Worm (Caenorhabditis elegans) whole organism, young adult: ENCODE measurements around the gene nhx-9.

Experiments
- B0019.2 ChIP-seq: fragments of 200-800 bp; sonication (Bioruptor generic); conservative IDR thresholded peaks from 2 replicates; pipeline ENCODE4 v1.3.6; 2022; ENCODE audit warnings: missing genetic modification reagents, missing genetic modification characterization, missing compliant biosample characterization
- C06A6.2 ChIP-seq: fragments of 200-800 bp; sonication (Bioruptor generic); conservative IDR thresholded peaks from 2 replicates; pipeline ENCODE4 v1.3.6; 2022; ENCODE audit warnings: missing genetic modification characterization, missing compliant biosample characterization
- F33H1.4 ChIP-seq: fragments of 200-800 bp; sonication (Bioruptor generic); IDR thresholded peaks from 2 replicates; pipeline ENCODE4 v1.3.6; 2022; ENCODE audit warnings: missing genetic modification reagents, missing genetic modification characterization, missing compliant biosample characterization
- F49E8.2 ChIP-seq: sonication (generic microtip); optimal IDR thresholded peaks from 3 replicates; lab custom pipeline; 2017; ENCODE audit warnings: missing genetic modification characterization, mild to moderate bottlenecking, missing compliant biosample characterization, antibody characterized with exemption, moderate library complexity; ENCODE audit not compliant: insufficient read depth
- F57A8.1 ChIP-seq: fragments of 200-800 bp; sonication (Bioruptor generic); optimal IDR thresholded peaks from 2 replicates; lab custom pipeline; 2018; ENCODE audit warnings: mild to moderate bottlenecking, missing genetic modification characterization, moderate library complexity, missing compliant biosample characterization
- T26A5.8 ChIP-seq: sonication (generic microtip); optimal IDR thresholded peaks from 2 replicates; lab custom pipeline; 2016; ENCODE audit warnings: missing genetic modification characterization, missing compliant biosample characterization
- Y53F4B.3 ChIP-seq: fragments of 200-800 bp; sonication (Bioruptor generic); IDR thresholded peaks from 2 replicates; pipeline ENCODE4 v1.3.6; 2022; ENCODE audit warnings: missing genetic modification reagents, missing genetic modification characterization, missing compliant biosample characterization
- Y67H2A.10 ChIP-seq: fragments of 200-800 bp; sonication (Bioruptor generic); conservative IDR thresholded peaks from 2 replicates; pipeline ENCODE4 v1.3.6; 2022; ENCODE audit warnings: missing genetic modification reagents, missing genetic modification characterization, missing compliant biosample characterization
- ama-1 ChIP-seq, 3 experiments: fragments of 150-350 bp in 1 of 3; sonication (generic microtip) in 2 of 3; optimal IDR thresholded peaks; 2 replicates each; lab custom pipeline; 2014 to 2018; ENCODE audit warnings: missing biosample characterization in 2 of 3, missing genetic modification characterization in 2 of 3, missing genetic modification reagents in 2 of 3
- bed-1 ChIP-seq: fragments of 200-800 bp; sonication (Bioruptor generic); IDR thresholded peaks from 2 replicates; pipeline ENCODE4 v1.3.6; 2022; ENCODE audit warnings: missing genetic modification reagents, missing genetic modification characterization, missing compliant biosample characterization
- ceh-79 ChIP-seq: sonication (generic microtip); optimal IDR thresholded peaks from 2 replicates; lab custom pipeline; 2017; ENCODE audit warnings: mild to moderate bottlenecking, missing genetic modification characterization, missing compliant biosample characterization
- chd-7 ChIP-seq: sonication (generic microtip); optimal IDR thresholded peaks from 2 replicates; lab custom pipeline; 2016; ENCODE audit warnings: mild to moderate bottlenecking, missing genetic modification characterization, moderate library complexity, missing compliant biosample characterization
- dox-1 ChIP-seq: fragments of 200-800 bp; sonication (Bioruptor generic); IDR thresholded peaks from 2 replicates; pipeline ENCODE4 v1.3.6; 2022; ENCODE audit warnings: missing genetic modification reagents, missing genetic modification characterization, missing compliant biosample characterization
- dpl-1 ChIP-seq: fragments of 150-350 bp; optimal IDR thresholded peaks from 2 replicates; lab custom pipeline; 2014; ENCODE audit warnings: missing biosample characterization, missing genetic modification reagents, missing genetic modification characterization
- efl-1 ChIP-seq: fragments of 150-350 bp; optimal IDR thresholded peaks from 2 replicates; lab custom pipeline; 2014; ENCODE audit warnings: missing biosample characterization, missing genetic modification reagents, missing genetic modification characterization
- egrh-3 ChIP-seq: fragments of 200-800 bp; sonication (Bioruptor generic); IDR thresholded peaks from 2 replicates; pipeline ENCODE4 v1.3.6; 2022; ENCODE audit warnings: missing genetic modification reagents, missing genetic modification characterization, missing compliant biosample characterization
- ets-4 ChIP-seq: fragments of 200-800 bp; sonication (Bioruptor generic); optimal IDR thresholded peaks from 2 replicates; lab custom pipeline; 2018; ENCODE audit warnings: mild to moderate bottlenecking, missing genetic modification characterization, missing compliant biosample characterization
- hlh-12 ChIP-seq: sonication (generic microtip); optimal IDR thresholded peaks from 2 replicates; lab custom pipeline; 2016; ENCODE audit warnings: missing genetic modification characterization, missing compliant biosample characterization
- hlh-26 ChIP-seq: fragments of 200-800 bp; sonication (Bioruptor generic); conservative IDR thresholded peaks from 2 replicates; pipeline ENCODE4 v1.3.6; 2022; ENCODE audit warnings: missing genetic modification reagents, missing genetic modification characterization, missing compliant biosample characterization
- hrde-1 ChIP-seq: sonication (generic microtip); optimal IDR thresholded peaks from 2 replicates; lab custom pipeline; 2016; ENCODE audit warnings: missing genetic modification characterization, mild to moderate bottlenecking, missing compliant biosample characterization, moderate library complexity, missing genotype, missing genetic modification reagents, borderline replicate concordance
- lag-1 ChIP-seq: fragments of 200-800 bp; sonication (Bioruptor generic); IDR thresholded peaks from 2 replicates; pipeline ENCODE4 v1.3.6; 2022; ENCODE audit warnings: missing genetic modification reagents, missing genetic modification characterization, missing compliant biosample characterization
- lin-54 ChIP-seq: fragments of 200-800 bp; sonication (Bioruptor generic); optimal IDR thresholded peaks from 2 replicates; lab custom pipeline; 2018; ENCODE audit warnings: mild to moderate bottlenecking, missing genetic modification characterization, missing compliant biosample characterization
- lir-1 ChIP-seq: fragments of 200-800 bp; sonication (Bioruptor generic); conservative IDR thresholded peaks from 2 replicates; pipeline ENCODE4 v1.3.6; 2022; ENCODE audit warnings: missing genetic modification reagents, missing genetic modification characterization, missing compliant biosample characterization
- lsy-27 ChIP-seq: sonication (generic microtip); optimal IDR thresholded peaks from 2 replicates; lab custom pipeline; 2017; ENCODE audit warnings: missing genetic modification characterization, mild to moderate bottlenecking, missing compliant biosample characterization, antibody characterized with exemption, missing genotype, borderline replicate concordance; ENCODE audit not compliant: insufficient read depth
- madf-10 ChIP-seq: sonication (generic microtip); optimal IDR thresholded peaks from 2 replicates; lab custom pipeline; 2016; ENCODE audit warnings: mild to moderate bottlenecking, missing genetic modification characterization, missing compliant biosample characterization
- mcd-1 ChIP-seq: fragments of 200-800 bp; sonication (Bioruptor generic); IDR thresholded peaks from 2 replicates; pipeline ENCODE4 v1.3.6; 2022; ENCODE audit warnings: missing genetic modification reagents, missing genetic modification characterization, missing compliant biosample characterization
- nfyb-1 ChIP-seq: fragments of 200-800 bp; sonication (Bioruptor generic); IDR thresholded peaks from 2 replicates; pipeline ENCODE4 v1.3.6; 2022; ENCODE audit warnings: missing genetic modification reagents, missing genetic modification characterization, missing compliant biosample characterization
- nhr-27 ChIP-seq: fragments of 200-800 bp; sonication (Bioruptor generic); optimal IDR thresholded peaks from 2 replicates; lab custom pipeline; 2018; ENCODE audit warnings: mild to moderate bottlenecking, missing genetic modification characterization, moderate library complexity, missing compliant biosample characterization
- nhr-80 ChIP-seq: sonication (generic microtip); optimal IDR thresholded peaks from 2 replicates; lab custom pipeline; 2016; ENCODE audit warnings: missing genetic modification characterization, missing compliant biosample characterization
- rcor-1 ChIP-seq: fragments of 200-800 bp; sonication (Bioruptor generic); IDR thresholded peaks from 2 replicates; pipeline ENCODE4 v1.3.6; 2022; ENCODE audit warnings: missing genetic modification reagents, missing genetic modification characterization, missing compliant biosample characterization
- rec-8 ChIP-seq, 2 experiments: sonication (generic microtip); optimal IDR thresholded peaks; 2 replicates each; lab custom pipeline; 2016; ENCODE audit warnings: mild to moderate bottlenecking in 2 of 2, missing genetic modification characterization in 2 of 2, missing genetic modification reagents in 2 of 2, missing genotype in 2 of 2, missing biosample characterization in 1 of 2, missing compliant biosample characterization in 1 of 2, moderate library complexity in 1 of 2
- rpc-1 ChIP-seq, 2 experiments: fragments of 150-350 bp in 1 of 2; sonication (generic microtip) in 1 of 2; optimal IDR thresholded peaks; 2 replicates each; lab custom pipeline; 2014 to 2018; ENCODE audit warnings: missing biosample characterization in 1 of 2, missing genetic modification characterization in 1 of 2, missing genetic modification reagents in 1 of 2, missing genotype in 1 of 2
- snpc-1.1 ChIP-seq: sonication (generic microtip); optimal IDR thresholded peaks from 2 replicates; lab custom pipeline; 2017; ENCODE audit warnings: missing genetic modification characterization, mild to moderate bottlenecking, missing compliant biosample characterization, antibody characterized with exemption, moderate library complexity, missing genotype, missing genetic modification reagents; ENCODE audit not compliant: insufficient read depth
- snpc-4 ChIP-seq, 5 experiments: fragments of 150-350 bp in 1 of 5; sonication (generic microtip) in 4 of 5; optimal IDR thresholded peaks; 2 replicates each; lab custom pipeline; 2014 to 2018; ENCODE audit warnings: missing genetic modification characterization in 5 of 5, missing biosample characterization in 3 of 5, antibody characterized with exemption in 2 of 5, mild to moderate bottlenecking in 2 of 5, missing compliant biosample characterization in 2 of 5, missing genotype in 2 of 5, moderate library complexity in 2 of 5, missing genetic modification reagents in 1 of 5
- unc-62 ChIP-seq: fragments of 150-350 bp; optimal IDR thresholded peaks from 2 replicates; lab custom pipeline; 2014; ENCODE audit warnings: missing biosample characterization, missing genetic modification reagents, missing genetic modification characterization
- xnd-1 ChIP-seq: sonication (generic microtip); optimal IDR thresholded peaks from 2 replicates; lab custom pipeline; 2016; ENCODE audit warnings: missing genotype, missing genetic modification reagents, missing genetic modification characterization, missing compliant biosample characterization
- zim-3 ChIP-seq: sonication (generic microtip); optimal IDR thresholded peaks from 2 replicates; lab custom pipeline; 2017; ENCODE audit warnings: mild to moderate bottlenecking, missing genetic modification characterization, moderate library complexity, missing compliant biosample characterization
- ztf-3 ChIP-seq: fragments of 200-800 bp; sonication (Bioruptor generic); optimal IDR thresholded peaks from 2 replicates; lab custom pipeline; 2018; ENCODE audit warnings: mild to moderate bottlenecking, missing genetic modification characterization, missing compliant biosample characterization

nhx-9 gene

DNA sequence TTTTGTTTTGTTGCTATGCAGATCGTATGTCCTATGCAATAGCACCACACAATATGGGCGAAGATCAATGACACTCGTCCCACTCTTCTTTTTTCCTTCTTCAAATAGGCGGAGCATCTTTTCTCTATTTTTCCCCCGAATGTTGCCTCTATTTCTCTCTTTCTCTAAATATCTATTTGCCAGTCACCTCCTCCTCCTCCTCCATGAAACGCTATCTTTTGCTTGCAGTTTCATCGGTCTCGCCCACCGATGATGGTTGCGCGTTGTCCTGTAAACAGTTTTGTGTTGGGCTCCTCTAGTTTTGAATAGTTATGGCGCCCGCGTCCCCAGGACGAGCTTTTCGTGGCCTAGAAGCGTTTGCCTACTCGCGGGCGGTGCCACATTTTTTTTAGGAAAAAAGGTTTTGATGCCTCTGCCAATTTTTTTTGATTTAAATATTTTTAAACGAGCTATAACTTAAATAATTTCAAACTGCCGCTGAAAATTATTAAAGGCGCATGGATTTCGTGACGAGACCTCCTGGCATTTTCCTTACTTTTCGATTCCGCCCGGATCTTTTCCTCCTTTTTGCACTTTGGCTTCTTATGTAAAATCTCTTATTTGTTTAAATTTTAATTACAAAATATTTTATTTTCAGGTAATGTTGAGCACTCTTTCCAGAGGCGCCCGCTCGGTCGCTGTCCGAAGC is 22.1 kb downstream of the nhx-9 start, which contains the start of gene gdh-1 (continued):
- peak; percentile 48 for TF ChIP-seq efl-1 (GFP tag; lab: Kevin White, UChicago)
- TF ChIP-seq F49E8.2, result no peak
- no peak for TF ChIP-seq T26A5.8 (tag; lab: Kevin White, UChicago)
- no peak for TF ChIP-seq Y53F4B.3 (GFP tag; lab: Robert Waterston, UW)
- no peak for TF ChIP-seq ztf-3 (GFP tag; lab: Kevin White, UChicago)
- TF ChIP-seq hlh-26 (GFP tag; lab: Robert Waterston, UW), result no peak
- peak; percentile 63 for TF ChIP-seq nhr-80 (tag; lab: Kevin White, UChicago)
- no peak for TF ChIP-seq lsy-27 (tag; lab: Kevin White, UChicago)
- no peak for TF ChIP-seq B0019.2 (GFP tag; lab: Robert Waterston, UW)
- peak; percentile 55 for TF ChIP-seq dox-1 (GFP tag; lab: Robert Waterston, UW)
- TF ChIP-seq mcd-1 (GFP tag; lab: Robert Waterston, UW), result no peak
- TF ChIP-seq F33H1.4, result peak; percentile 28; the same call in 1 of the 2 replicates
- peak; percentile 53 for TF ChIP-seq lin-54 (GFP tag; lab: Kevin White, UChicago)
- TF ChIP-seq lir-1, result no peak
- no peak for TF ChIP-seq lag-1 (GFP tag; lab: Robert Waterston, UW)
- no peak for TF ChIP-seq bed-1 (GFP tag; lab: Robert Waterston, UW)
- TF ChIP-seq chd-7 (tag; lab: Kevin White, UChicago), result no peak
- TF ChIP-seq madf-10 (tag; lab: Kevin White, UChicago), result no peak
- TF ChIP-seq nfyb-1 (GFP tag; lab: Robert Waterston, UW), result no peak
- TF ChIP-seq hrde-1, result no peak
- TF ChIP-seq snpc-4 (GFP tag; optimal IDR thresholded peaks at IDR 0.05; lab: Kevin White, UChicago), result no peak
- no peak for TF ChIP-seq snpc-4 (tag; optimal IDR thresholded peaks at IDR 0.05; lab: Kevin White, UChicago)
- TF ChIP-seq dpl-1 (GFP tag; lab: Kevin White, UChicago), result no peak
- no peak for TF ChIP-seq F57A8.1 (GFP tag; lab: Kevin White, UChicago)
- TF ChIP-seq rpc-1 (optimal IDR thresholded peaks at IDR 0.05; lab: Kevin White, UChicago), result no peak
- no peak for TF ChIP-seq rpc-1 (tag; optimal IDR thresholded peaks at IDR 0.05; lab: Kevin White, UChicago)
- peak; percentile 18 for TF ChIP-seq ama-1 (optimal IDR thresholded peaks at IDR 0.05; lab: Kevin White, UChicago)
- TF ChIP-seq ama-1 (GFP tag; optimal IDR thresholded peaks at IDR 0.05; lab: Kevin White, UChicago), result no peak
- TF ChIP-seq nhr-27, result no peak
- no peak for TF ChIP-seq snpc-1.1 (tag; lab: Kevin White, UChicago)
- TF ChIP-seq ets-4, result no peak
- TF ChIP-seq Y67H2A.10 (GFP tag; lab: Robert Waterston, UW), result no peak
- TF ChIP-seq rcor-1 (GFP tag; lab: Robert Waterston, UW), result no peak
- TF ChIP-seq ceh-79 (tag; lab: Kevin White, UChicago), result no peak
- no peak for TF ChIP-seq zim-3 (tag; lab: Kevin White, UChicago)
- TF ChIP-seq C06A6.2 (GFP tag; lab: Robert Waterston, UW), result no peak
- no peak for TF ChIP-seq hlh-12 (tag; lab: Kevin White, UChicago)
- TF ChIP-seq xnd-1, result peak; percentile 1
- TF ChIP-seq unc-62 (GFP tag; lab: Kevin White, UChicago), result no peak
- TF ChIP-seq rec-8 (tag; optimal IDR thresholded peaks at IDR 0.05; lab: Kevin White, UChicago), result no peak
- TF ChIP-seq egrh-3, result no peak
